Worm (Caenorhabditis elegans): ENCODE measurements around the gene C05D10.4.

Gene C05D10.4

DNA sequence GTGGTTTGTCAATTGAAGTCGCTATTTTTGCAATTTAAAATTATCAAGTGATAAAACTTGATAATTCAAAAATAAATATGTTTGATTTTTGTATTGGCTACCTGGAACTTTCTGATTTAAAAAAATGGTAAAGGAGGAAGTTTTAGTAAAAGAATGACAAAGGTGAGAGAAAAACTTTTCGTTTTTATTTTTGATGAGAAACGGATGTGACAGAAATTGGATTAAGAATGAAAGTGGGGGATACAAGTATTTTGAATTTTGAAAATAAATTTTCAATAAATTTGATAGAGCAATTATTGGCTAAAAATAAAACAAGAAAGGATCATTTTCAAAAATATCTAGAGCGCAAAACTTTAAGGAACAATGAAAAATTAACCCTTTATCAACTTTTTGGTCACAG is at the start of gene C05D10.4:
C05D10.4 (minus strand) TSS at position 101 of the 400 bp plus-strand sequence.
- TF ChIP-seq B0035.1 (tag; optimal IDR thresholded peaks at IDR 0.05) (no peak), chd-7 (tag; optimal IDR thresholded peaks at IDR 0.05) (no peak), sptf-2 (GFP tag; optimal IDR thresholded peaks at IDR 0.05) (no peak), mxl-1 (tag; optimal IDR thresholded peaks at IDR 0.05) (no peak), T26A5.8 (tag; optimal IDR thresholded peaks at IDR 0.05) (no peak), F57C9.4 (tag; optimal IDR thresholded peaks at IDR 0.05) (no peak), lin-40 (tag; optimal IDR thresholded peaks at IDR 0.05) (no peak), F52B5.7 (tag; optimal IDR thresholded peaks at IDR 0.05) (no peak), F10E7.11 (tag; optimal IDR thresholded peaks at IDR 0.05) (no peak), ztf-22 (GFP tag; optimal IDR thresholded peaks at IDR 0.05) (no peak), aptf-3 (GFP tag; IDR thresholded peaks at IDR 0.05) (no peak), let-607 (tag; optimal IDR thresholded peaks at IDR 0.05) (no peak), attf-6 (GFP tag; IDR thresholded peaks at IDR 0.05) (no peak), ccch-3 (GFP tag; optimal IDR thresholded peaks at IDR 0.05) (no peak), hmg-20 (GFP tag; IDR thresholded peaks at IDR 0.05) (no peak), tlf-1 (GFP tag; optimal IDR thresholded peaks at IDR 0.05) (no peak), ceh-100 (GFP tag; IDR thresholded peaks at IDR 0.05) (no peak), bed-2 (GFP tag; IDR thresholded peaks at IDR 0.05) (no peak)

DNA sequence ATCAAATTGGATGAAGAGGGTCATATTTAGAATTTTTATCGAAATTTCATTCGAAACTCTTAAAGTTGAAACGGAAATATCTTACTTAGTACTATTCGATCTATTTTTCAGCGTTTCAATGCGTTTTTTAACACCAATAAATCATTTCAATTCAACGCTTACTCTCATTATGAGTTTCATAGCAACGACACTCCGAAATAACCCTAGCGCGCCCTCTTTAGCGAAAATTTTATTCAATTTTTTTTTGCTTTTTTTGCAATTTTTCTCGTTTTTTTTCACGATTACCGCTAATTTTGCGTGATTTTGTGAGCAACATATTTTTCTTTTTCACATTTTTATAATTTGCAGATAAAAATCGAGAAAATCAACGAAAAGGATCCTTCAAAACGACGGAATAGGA is 49.4 kb upstream of the C05D10.4 start:
- peak; percentile 73 for TF ChIP-seq attf-3 (GFP tag; conservative IDR thresholded peaks at IDR 0.05)

DNA sequence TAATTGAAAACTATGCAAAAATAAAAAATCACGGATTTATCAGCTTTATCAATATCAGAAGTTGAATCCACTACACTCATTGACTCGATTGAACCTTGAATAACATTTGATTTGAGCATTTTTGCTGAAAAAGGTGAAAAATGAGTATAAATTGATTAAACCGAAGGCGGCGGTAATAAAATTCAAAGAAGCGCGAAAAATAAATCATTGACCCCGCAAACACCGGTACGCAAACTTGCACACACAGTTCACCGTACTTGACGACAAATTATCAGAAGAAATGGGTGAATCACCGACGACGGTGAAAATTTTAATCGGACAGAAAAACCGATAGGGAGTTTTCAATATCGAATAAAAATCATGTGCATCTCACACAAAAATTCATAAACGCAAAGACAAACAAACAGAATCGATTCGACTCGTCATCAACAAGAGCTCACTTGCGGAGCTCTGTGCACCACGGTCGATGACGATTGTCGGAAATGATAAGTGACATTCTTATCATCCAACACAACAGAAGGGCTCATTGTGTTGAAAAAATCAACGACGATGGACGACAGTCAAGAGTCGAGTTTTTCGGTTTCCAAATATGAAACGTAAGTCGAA is 46.9 kb upstream of the C05D10.4 start, which contains the start of the genes wht-7 and Y42G9A.1:
wht-7 (minus strand) TSS at position 131 of the 606 bp plus-strand sequence.
Y42G9A.1 (plus strand) TSS at position 495 of the 606 bp plus-strand sequence.
- TF ChIP-seq B0336.3 (GFP tag; IDR thresholded peaks at IDR 0.05) (no peak), egl-44 (GFP tag; IDR thresholded peaks at IDR 0.05) (no peak), F57C9.4 (tag; optimal IDR thresholded peaks at IDR 0.05) (no peak), die-1 (tag; optimal IDR thresholded peaks at IDR 0.05) (no peak), chd-7 (tag; optimal IDR thresholded peaks at IDR 0.05) (no peak), dpff-1 (tag; optimal IDR thresholded peaks at IDR 0.05) (no peak), ceh-91 (GFP tag; IDR thresholded peaks at IDR 0.05) (peak; percentile 43; the same call in 1 of the 2 replicates), K12H6.12 (tag; optimal IDR thresholded peaks at IDR 0.05) (no peak), ets-4 (GFP tag; optimal IDR thresholded peaks at IDR 0.05) (no peak), nhr-120 (GFP tag; IDR thresholded peaks at IDR 0.05) (no peak), F37B4.10 (GFP tag; IDR thresholded peaks at IDR 0.05) (no peak), hmg-20 (GFP tag; IDR thresholded peaks at IDR 0.05) (no peak), ztf-18 (tag; optimal IDR thresholded peaks at IDR 0.05) (no peak), snpc-4 (GFP tag; optimal IDR thresholded peaks at IDR 0.05) (no peak), snpc-4 (tag; optimal IDR thresholded peaks at IDR 0.05) (no peak), xnd-1 (tag; optimal IDR thresholded peaks at IDR 0.05) (peak; percentile 16), lir-1 (GFP tag; conservative IDR thresholded peaks at IDR 0.05) (no peak), F10E7.11 (tag; optimal IDR thresholded peaks at IDR 0.05) (no peak), sea-2 (GFP tag; IDR thresholded peaks at IDR 0.05) (no peak), hlh-12 (tag; optimal IDR thresholded peaks at IDR 0.05) (no peak), lsl-1 (GFP tag; optimal IDR thresholded peaks at IDR 0.05) (peak; percentile 40), ztf-3 (GFP tag; optimal IDR thresholded peaks at IDR 0.05) (no peak), Y95B8A.8 (GFP tag; IDR thresholded peaks at IDR 0.05) (no peak), T26A5.8 (tag; optimal IDR thresholded peaks at IDR 0.05) (no peak), F23B12.7 (tag; optimal IDR thresholded peaks at IDR 0.05; ENCODE audit: insufficient read depth) (no peak), C17E4.6 (GFP tag; IDR thresholded peaks at IDR 0.05) (no peak), akir-1 (GFP tag; optimal IDR thresholded peaks at IDR 0.05) (no peak), Y56A3A.18 (GFP tag; IDR thresholded peaks at IDR 0.05) (no peak), ztf-28 (GFP tag; IDR thresholded peaks at IDR 0.05) (no peak), B0019.2 (GFP tag; conservative IDR thresholded peaks at IDR 0.05) (0 out of 2 replicates have a peak, but pooled peaks have one; percentile 16), let-607 (tag; optimal IDR thresholded peaks at IDR 0.05) (peak in 1 of 2 experiments; percentile 12), snpc-1.3 (tag; optimal IDR thresholded peaks at IDR 0.05; ENCODE audit: insufficient read depth) (no peak)
